Fruit fly (Drosophila melanogaster) whole organism, adult: ENCODE data around the gene simj.

Experiments used
- CG11617 ChIP-seq: fragments of 200-800 bp; sonication (Bioruptor generic); optimal IDR thresholded peaks from 2 replicates; lab custom pipeline; 2017; ENCODE audit warnings: mild to moderate bottlenecking, missing biosample characterization, missing genetic modification reagents, missing genetic modification characterization
- Hr96 ChIP-seq: fragments of 200-800 bp; sonication (Bioruptor generic); optimal IDR thresholded peaks from 2 replicates; lab custom pipeline; 2016; ENCODE audit warnings: missing biosample characterization, missing genetic modification characterization
- cnc ChIP-seq, 2 experiments: fragments of >200 bp; optimal IDR thresholded peaks; 2 replicates each; lab custom pipeline; 2017
- kay ChIP-seq: fragments of 200-800 bp; sonication (Bioruptor generic); peaks from one replicate; lab custom pipeline; 2016; ENCODE audit warnings: missing biosample characterization, missing genetic modification characterization, borderline replicate concordance
- pad ChIP-seq: fragments of 200-800 bp; sonication (Bioruptor generic); optimal IDR thresholded peaks from 3 replicates; lab custom pipeline; 2017; ENCODE audit warnings: missing biosample characterization, missing genetic modification characterization, mild to moderate bottlenecking, moderate library complexity, missing genetic modification reagents
- tj ChIP-seq: fragments of 200-800 bp; sonication (Bioruptor generic); optimal IDR thresholded peaks from 3 replicates; lab custom pipeline; 2017; ENCODE audit warnings: missing biosample characterization, mild to moderate bottlenecking, missing genetic modification characterization, moderate library complexity

dm6 chr3L:10727123-10727522 lies 62.6 kb downstream of the simj start:
- TF ChIP-seq pad (GFP tag; lab: Kevin White, UChicago) (no peak), kay (no peak), tj (GFP tag; lab: Kevin White, UChicago) (no peak), cnc (optimal IDR thresholded peaks at IDR 0.05; lab: Kevin White, UChicago) (no peak), Hr96 (GFP tag; lab: Kevin White, UChicago) (no peak), CG11617 (no peak)
